Fruit fly (Drosophila melanogaster) whole organism, pupa: ENCODE results near the gene CG13894.
A peak's percentile ranks its signal among the peaks of the same experiment; 100 is the strongest.

Source experiments
- CG10348 ChIP-seq: fragments of 200-800 bp; sonication (Bioruptor generic); IDR thresholded peaks from 2 replicates; pipeline ENCODE4 v1.3.6; 2022; ENCODE audit warnings: missing biosample characterization, missing genetic modification characterization
- CG12605 ChIP-seq: fragments of 200-800 bp; sonication (Bioruptor generic); IDR thresholded peaks from 2 replicates; pipeline ENCODE4 v1.3.6; 2022; ENCODE audit warnings: missing biosample characterization, missing genetic modification characterization
- CG13204 ChIP-seq: fragments of 200-800 bp; sonication (Bioruptor generic); optimal IDR thresholded peaks from 2 replicates; lab custom pipeline; 2018; ENCODE audit warnings: missing biosample characterization, mild to moderate bottlenecking, missing genetic modification characterization, moderate library complexity
- CG14655 ChIP-seq: fragments of 200-800 bp; sonication (Bioruptor generic); optimal IDR thresholded peaks from 3 replicates; lab custom pipeline; 2017; ENCODE audit warnings: mild to moderate bottlenecking, missing biosample characterization, missing genetic modification reagents, missing genetic modification characterization
- CG15710 ChIP-seq: fragments of 200-800 bp; sonication (Bioruptor generic); optimal IDR thresholded peaks from 2 replicates; lab custom pipeline; 2018; ENCODE audit warnings: missing biosample characterization, mild to moderate bottlenecking, missing genetic modification characterization, moderate library complexity
- CG17806 ChIP-seq: fragments of 200-800 bp; sonication (Bioruptor generic); optimal IDR thresholded peaks from 2 replicates; lab custom pipeline; 2018; ENCODE audit warnings: missing biosample characterization, mild to moderate bottlenecking, missing genetic modification characterization, moderate library complexity
- CG32121 ChIP-seq: fragments of 200-800 bp; sonication (Bioruptor generic); IDR thresholded peaks from 2 replicates; pipeline ENCODE4 v1.3.6; 2022; ENCODE audit warnings: missing biosample characterization, missing genetic modification characterization
- CG34367 ChIP-seq: fragments of 200-800 bp; sonication (Bioruptor generic); optimal IDR thresholded peaks from 2 replicates; lab custom pipeline; 2018; ENCODE audit warnings: missing biosample characterization, mild to moderate bottlenecking, missing genetic modification characterization
- CG4496 ChIP-seq: fragments of 200-800 bp; sonication (Bioruptor generic); IDR thresholded peaks from 3 replicates; pipeline ENCODE4 v1.3.6; 2022; ENCODE audit warnings: missing biosample characterization, missing genetic modification characterization
- CG8159 ChIP-seq: fragments of 200-800 bp; sonication (Bioruptor generic); optimal IDR thresholded peaks from 3 replicates; lab custom pipeline; 2018; ENCODE audit warnings: missing biosample characterization, mild to moderate bottlenecking, missing genetic modification characterization, moderate library complexity
- CG8301 ChIP-seq: fragments of 200-800 bp; sonication (Bioruptor generic); optimal IDR thresholded peaks from 2 replicates; lab custom pipeline; 2018; ENCODE audit warnings: missing biosample characterization, mild to moderate bottlenecking, missing genetic modification characterization
- CG9948 ChIP-seq: fragments of 200-800 bp; sonication (Bioruptor generic); optimal IDR thresholded peaks from 2 replicates; lab custom pipeline; 2018; ENCODE audit warnings: missing biosample characterization, mild to moderate bottlenecking, missing genetic modification characterization, moderate library complexity
- D1 ChIP-seq: fragments of 200-800 bp; sonication (Bioruptor generic); optimal IDR thresholded peaks from 2 replicates; lab custom pipeline; 2018; ENCODE audit warnings: missing biosample characterization, mild to moderate bottlenecking, missing genetic modification characterization, moderate library complexity
- EcR ChIP-seq: fragments of 200-800 bp; sonication (Bioruptor generic); optimal IDR thresholded peaks from 3 replicates; lab custom pipeline; 2019; ENCODE audit warnings: missing biosample characterization, missing genetic modification characterization, mild to moderate bottlenecking, moderate library complexity, missing genetic modification reagents
- Ets98B ChIP-seq: fragments of 200-800 bp; sonication (Bioruptor generic); IDR thresholded peaks from 2 replicates; pipeline ENCODE4 v1.3.6; 2022; ENCODE audit warnings: missing biosample characterization, missing genetic modification characterization
- Pif1A ChIP-seq: fragments of 200-800 bp; sonication (Bioruptor generic); optimal IDR thresholded peaks from 3 replicates; lab custom pipeline; 2016; ENCODE audit warnings: missing biosample characterization, missing genetic modification characterization
- Pif1B ChIP-seq: fragments of 200-800 bp; sonication (Bioruptor generic); optimal IDR thresholded peaks from 3 replicates; lab custom pipeline; 2016; ENCODE audit warnings: missing biosample characterization, missing genetic modification characterization
- Snoo ChIP-seq: fragments of 200-800 bp; sonication (Bioruptor generic); optimal IDR thresholded peaks from 3 replicates; lab custom pipeline; 2017; ENCODE audit warnings: missing biosample characterization, mild to moderate bottlenecking, missing genetic modification characterization, inconsistent platforms
- fd96Ca ChIP-seq: fragments of 200-800 bp; sonication (Bioruptor generic); IDR thresholded peaks from 3 replicates; pipeline ENCODE4 v1.3.6; 2022; ENCODE audit warnings: missing biosample characterization, missing genetic modification characterization
- gl ChIP-seq: fragments of 200-800 bp; sonication (Bioruptor generic); optimal IDR thresholded peaks from 2 replicates; lab custom pipeline; 2018; ENCODE audit warnings: missing biosample characterization, mild to moderate bottlenecking, missing genetic modification characterization
- rn ChIP-seq: fragments of 200-800 bp; sonication (Bioruptor generic); IDR thresholded peaks from 2 replicates; pipeline ENCODE4 v1.3.6; 2022; ENCODE audit warnings: missing biosample characterization, missing genetic modification characterization

The CG13894 gene

DNA sequence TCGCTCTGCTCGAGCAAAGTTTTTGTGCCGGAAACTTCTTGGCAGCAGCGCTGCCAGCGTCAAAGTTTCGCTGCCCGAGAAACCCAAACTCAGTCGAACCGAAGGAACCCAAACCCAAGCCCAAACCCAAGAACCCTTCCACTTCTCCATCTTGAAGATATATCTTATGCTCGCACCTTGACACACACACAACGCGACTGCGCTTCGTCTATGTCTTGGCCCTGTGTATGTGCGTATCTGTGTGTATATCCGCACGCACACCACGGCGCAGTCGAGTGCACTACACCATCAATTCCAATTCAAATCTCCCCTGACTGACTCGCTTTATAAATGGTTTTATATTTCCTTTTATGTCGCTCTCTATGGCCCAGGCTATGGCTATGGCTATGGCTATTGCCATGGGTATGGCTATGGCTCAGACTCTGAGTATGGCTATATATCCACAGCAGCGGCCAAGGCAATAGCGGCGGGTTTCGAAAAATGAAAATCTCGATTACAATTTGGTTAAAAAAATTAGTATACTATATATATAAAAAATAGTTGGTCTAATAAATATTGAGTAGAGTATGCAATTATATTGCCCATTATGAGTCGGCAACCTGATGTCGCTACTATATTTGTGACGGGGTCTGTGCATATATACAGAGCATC lies 2.4 kb downstream of the CG13894 start:
- TF ChIP-seq Pif1B (GFP tag; lab: Kevin White, UChicago) (peak; percentile 95), Ets98B (GFP tag; lab: Robert Waterston, UW) (peak; percentile 96), gl (tag; lab: Kevin White, UChicago) (peak; percentile 95), D1 (tag; lab: Kevin White, UChicago) (no peak), Pif1A (peak; percentile 91), CG15710 (peak; percentile 98), EcR (peak; percentile 45), CG12605 (GFP tag; lab: Robert Waterston, UW) (peak; percentile 95), CG14655 (GFP tag; lab: Kevin White, UChicago) (peak; percentile 97), rn (GFP tag; lab: Robert Waterston, UW) (peak; percentile 92), CG34367 (tag; lab: Kevin White, UChicago) (peak; percentile 95), CG8301 (tag; lab: Kevin White, UChicago) (peak; percentile 94), CG13204 (GFP tag; lab: Kevin White, UChicago) (peak; percentile 94), CG8159 (tag; lab: Kevin White, UChicago) (peak; percentile 98), CG9948 (tag; lab: Kevin White, UChicago) (peak; percentile 99), CG17806 (tag; lab: Kevin White, UChicago) (peak; percentile 99), CG32121 (GFP tag; lab: Robert Waterston, UW) (peak; percentile 95), fd96Ca (GFP tag; lab: Robert Waterston, UW) (peak; percentile 97), Snoo (tag; lab: Kevin White, UChicago) (peak; percentile 90), CG4496 (GFP tag; lab: Robert Waterston, UW) (peak; percentile 96), CG10348 (GFP tag; lab: Robert Waterston, UW) (peak; percentile 78)

- no peak for TF ChIP-seq Snoo (tag; lab: Kevin White, UChicago)
- no peak for TF ChIP-seq CG4496 (GFP tag; lab: Robert Waterston, UW)
Measured at dm6 chr3L:695510-695909, 3.4 kb downstream of the CG13894 start.

dm6 chr3L:692699-693098 lies 6.2 kb downstream of the CG13894 start, which contains the start of gene Vti1a:
Gene Vti1a, minus strand, starts transcription at chr3L:692919.
- TF ChIP-seq CG17806 (tag; lab: Kevin White, UChicago) (no peak), Snoo (tag; lab: Kevin White, UChicago) (peak; percentile 12)
- TF ChIP-seq, all 21 proteins: peak for 1

DNA sequence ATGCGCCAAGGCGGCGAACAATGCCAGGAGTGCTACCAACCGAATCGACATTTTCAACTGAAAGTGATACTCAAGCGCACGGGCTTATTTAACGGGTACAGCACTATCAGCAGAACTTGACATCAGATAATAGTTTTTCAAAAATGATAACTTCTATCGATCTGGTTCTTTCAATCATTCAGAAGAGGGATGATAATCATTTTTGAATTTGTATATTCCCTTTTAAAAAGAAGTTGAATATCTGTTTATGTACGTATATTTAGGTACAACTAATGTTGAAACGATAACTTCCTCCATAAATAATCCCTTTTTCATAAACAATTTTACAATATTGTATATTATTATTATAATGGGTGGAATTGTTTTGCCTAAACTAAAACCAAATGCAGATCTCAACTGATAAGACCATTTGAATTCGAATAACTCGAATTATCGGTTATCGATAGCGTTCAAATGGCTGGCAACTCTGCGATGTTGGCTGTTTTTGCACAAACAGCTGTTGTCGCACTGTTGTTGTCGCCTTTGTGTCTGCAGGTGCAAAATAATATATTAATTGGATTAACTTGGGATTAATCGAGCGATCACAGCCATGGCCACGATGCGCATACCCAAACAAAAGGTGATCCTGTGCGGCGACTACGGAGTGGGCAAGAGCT lies 8.8 kb downstream of the CG13894 start, which contains the start of the genes CG32483 and RabX6:
CG32483 (minus strand) TSS at position 51 of the 656 bp plus-strand sequence.
RabX6 (plus strand) TSS at position 487 of the 656 bp plus-strand sequence.
- TF ChIP-seq CG32121 (GFP tag; lab: Robert Waterston, UW): no peak

DNA sequence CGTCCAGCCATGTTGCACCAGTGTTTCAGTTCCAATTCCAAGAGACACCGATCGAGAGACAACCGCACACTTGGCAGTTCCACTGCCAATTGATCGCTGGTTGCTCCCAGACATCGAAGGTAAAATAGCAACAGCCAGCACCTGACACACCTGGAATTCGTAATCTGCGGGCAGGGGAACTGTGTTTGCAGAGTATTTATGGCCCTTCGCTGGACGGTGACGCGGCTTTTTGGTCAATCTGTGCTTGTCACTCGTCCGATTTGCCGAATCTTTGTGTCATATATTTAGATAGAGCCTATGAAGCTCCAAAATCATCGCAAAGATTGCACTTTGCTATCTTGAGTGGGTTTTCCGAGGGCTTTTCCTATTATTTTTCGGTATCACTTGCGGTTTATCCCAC lies 11.1 kb downstream of the CG13894 start, which contains the start of gene hiro:
hiro (minus strand) TSS at position 101 of the 400 bp plus-strand sequence.
- TF ChIP-seq Ets98B (GFP tag; lab: Robert Waterston, UW) (no peak), rn (GFP tag; lab: Robert Waterston, UW) (no peak), Pif1B (GFP tag; lab: Kevin White, UChicago) (no peak), gl (tag; lab: Kevin White, UChicago) (no peak)

- no peak for TF ChIP-seq Pif1A
- TF ChIP-seq CG17806 (tag; lab: Kevin White, UChicago): no peak
- no peak for TF ChIP-seq CG10348 (GFP tag; lab: Robert Waterston, UW)
- no peak for TF ChIP-seq CG32121 (GFP tag; lab: Robert Waterston, UW)
- TF ChIP-seq D1 (tag; lab: Kevin White, UChicago): no peak
- no peak for TF ChIP-seq CG14655 (GFP tag; lab: Kevin White, UChicago)
- peak; percentile 44; the same call in 2 of the 3 replicates for TF ChIP-seq CG4496 (GFP tag; lab: Robert Waterston, UW)
- no peak for TF ChIP-seq Snoo (tag; lab: Kevin White, UChicago)
Measured at dm6 chr3L:685441-685804, 13.5 kb downstream of the CG13894 start, which contains the start of gene ebd1. Gene ebd1, minus strand, starts transcription at chr3L:685549.
